Fruit fly (Drosophila melanogaster) whole organism, embryonic: ENCODE data around the gene SelG.

ENCODE experiments used
- H2.0 ChIP-seq: fragments of 200-800 bp; sonication (Bioruptor generic); IDR thresholded peaks from 2 replicates; pipeline ENCODE4 v1.3.6; 2022; ENCODE audit warnings: missing biosample characterization, missing genetic modification characterization
- HHEX ChIP-seq: fragments of 200-800 bp; sonication (Bioruptor generic); optimal IDR thresholded peaks from 3 replicates; lab custom pipeline; 2017; ENCODE audit warnings: missing biosample characterization, mild to moderate bottlenecking, missing genetic modification characterization, missing genetic modification reagents
- Mrtf ChIP-seq: fragments of 200-800 bp; sonication (Bioruptor generic); IDR thresholded peaks from 3 replicates; pipeline ENCODE4 v1.3.6; 2022; ENCODE audit warnings: missing biosample characterization, missing genetic modification characterization
- Nf-YB ChIP-seq: fragments of 200-800 bp; sonication (Bioruptor generic); optimal IDR thresholded peaks from 3 replicates; lab custom pipeline; 2019; ENCODE audit warnings: missing biosample characterization, mild to moderate bottlenecking, missing genetic modification characterization, moderate library complexity
- ewg ChIP-seq: fragments of 200-800 bp; sonication (Bioruptor generic); optimal IDR thresholded peaks from 3 replicates; lab custom pipeline; 2017; ENCODE audit warnings: mild to moderate bottlenecking, missing biosample characterization, missing genetic modification reagents, missing genetic modification characterization
- oc ChIP-seq: fragments of 200-800 bp; sonication (Bioruptor generic); optimal IDR thresholded peaks from 2 replicates; lab custom pipeline; 2018; ENCODE audit warnings: missing biosample characterization, mild to moderate bottlenecking, missing genetic modification characterization, moderate library complexity
- vnd ChIP-seq: fragments of 200-800 bp; sonication (Bioruptor generic); IDR thresholded peaks from 3 replicates; pipeline ENCODE4 v1.3.6; 2022; ENCODE audit warnings: missing biosample characterization, missing genetic modification characterization; ENCODE audit not compliant: partially characterized antibody

DNA sequence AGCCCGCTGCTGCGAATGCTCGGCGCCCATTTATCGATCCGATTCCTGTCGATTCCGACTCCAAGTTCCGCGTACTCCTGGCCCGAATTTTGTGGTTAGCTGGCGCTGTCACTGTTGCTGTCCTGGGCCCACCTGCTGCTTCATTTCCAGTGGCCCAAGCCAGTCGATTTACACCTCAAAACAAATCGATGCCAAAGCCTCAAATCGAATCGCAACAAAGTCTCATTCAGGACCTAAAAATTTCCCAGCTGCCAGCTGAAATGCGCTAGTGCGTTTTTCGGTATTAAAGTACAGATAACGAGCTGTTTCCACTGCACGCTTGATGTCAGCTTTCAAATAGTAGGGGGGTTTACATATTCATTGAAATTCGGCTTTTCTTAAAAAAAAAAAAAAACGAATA lies 14.6 kb upstream of the SelG start, which contains the start of gene BORCS5:
- TF ChIP-seq H2.0 (no peak), HHEX (GFP tag; lab: Kevin White, UChicago) (no peak), ewg (GFP tag; lab: Kevin White, UChicago) (no peak), oc (tag; lab: Kevin White, UChicago) (no peak), vnd (no peak), Nf-YB (GFP tag; lab: Kevin White, UChicago) (no peak), Mrtf (GFP tag; lab: Robert Waterston, UW) (no peak)
